Fruit fly (Drosophila melanogaster): ENCODE results near the gene CG33648.

CG33648 gene

dm6 chr2L:14500383-14500782 is 23.7 kb upstream of the CG33648 start (continued):
- TF ChIP-seq ash1 (GFP tag; optimal IDR thresholded peaks at IDR 0.05) (no peak), maf-S (GFP tag; optimal IDR thresholded peaks at IDR 0.05) (no peak), CG33557 (GFP tag; optimal IDR thresholded peaks at IDR 0.05) (no peak), CG17912 (GFP tag; optimal IDR thresholded peaks at IDR 0.05) (no peak), Abd-B (GFP tag; optimal IDR thresholded peaks at IDR 0.05) (peak; percentile 66), row (GFP tag; IDR thresholded peaks at IDR 0.05) (peak; percentile 80), Elba2 (GFP tag; optimal IDR thresholded peaks at IDR 0.05) (no peak), CG15269 (tag; optimal IDR thresholded peaks at IDR 0.05) (peak; percentile 60), Awh (GFP tag; IDR thresholded peaks at IDR 0.05) (0 out of 2 replicates have a peak, but pooled peaks have one; percentile 31), z (GFP tag; IDR thresholded peaks at IDR 0.05) (peak; percentile 35; the same call in 1 of the 3 replicates), ab (GFP tag; optimal IDR thresholded peaks at IDR 0.05) (peak; percentile 36), CG7357 (GFP tag; IDR thresholded peaks at IDR 0.05) (peak; percentile 73), CG43689 (GFP tag; IDR thresholded peaks at IDR 0.05) (0 out of 2 replicates have a peak, but pooled peaks have one; percentile 18), ham (GFP tag; IDR thresholded peaks at IDR 0.05) (no peak), Rx (GFP tag; IDR thresholded peaks at IDR 0.05) (peak; percentile 67), CG13123 (GFP tag; optimal IDR thresholded peaks at IDR 0.05) (no peak), CG17385 (GFP tag; optimal IDR thresholded peaks at IDR 0.05) (peak; percentile 50), CG16863 (GFP tag; optimal IDR thresholded peaks at IDR 0.05) (peak; percentile 34), nerfin-1 (tag; optimal IDR thresholded peaks at IDR 0.05) (peak; percentile 51), CG7372 (GFP tag; IDR thresholded peaks at IDR 0.05) (peak; percentile 65), CG3407 (GFP tag; optimal IDR thresholded peaks at IDR 0.05) (peak; percentile 59), Pdp1 (GFP tag; optimal IDR thresholded peaks at IDR 0.05) (peak in 1 of 2 experiments; percentile 3), repo (GFP tag; optimal IDR thresholded peaks at IDR 0.05) (no peak), NFAT (GFP tag; IDR thresholded peaks at IDR 0.05) (0 out of 2 replicates have a peak, but pooled peaks have one; percentile 4), Myb (GFP tag; optimal IDR thresholded peaks at IDR 0.05) (peak; percentile 42), ERR (GFP tag; optimal IDR thresholded peaks at IDR 0.05) (no peak), CG1792 (GFP tag; optimal IDR thresholded peaks at IDR 0.05) (no peak), Gug (GFP tag; IDR thresholded peaks at IDR 0.05) (peak; percentile 56; the same call in 3 of the 4 replicates), Fer1 (GFP tag; optimal IDR thresholded peaks at IDR 0.05) (peak; percentile 46), CG11085 (GFP tag; IDR thresholded peaks at IDR 0.05) (peak; percentile 60; the same call in 1 of the 2 replicates), CG4404 (GFP tag; IDR thresholded peaks at IDR 0.05) (peak; percentile 69), zfh2 (GFP tag; optimal IDR thresholded peaks at IDR 0.05) (peak; percentile 60), ci (GFP tag; IDR thresholded peaks at IDR 0.05) (peak; percentile 70; the same call in 2 of the 3 replicates), CkIIα-i1 (GFP tag; IDR thresholded peaks at IDR 0.05) (no peak), ranshi (GFP tag; IDR thresholded peaks at IDR 0.05) (peak; percentile 69), CG32772 (GFP tag; IDR thresholded peaks at IDR 0.05) (peak; percentile 74), gcm2 (GFP tag; optimal IDR thresholded peaks at IDR 0.05) (peak; percentile 56), D19B (GFP tag; optimal IDR thresholded peaks at IDR 0.05) (peak; percentile 88), HmgD (GFP tag; optimal IDR thresholded peaks at IDR 0.05) (no peak), dati (GFP tag; IDR thresholded peaks at IDR 0.05) (peak; percentile 2; the same call in 1 of the 2 replicates), dimm (GFP tag; IDR thresholded peaks at IDR 0.05) (0 out of 2 replicates have a peak, but pooled peaks have one; percentile 26), CG8281 (tag; optimal IDR thresholded peaks at IDR 0.05) (peak; percentile 30), sna (GFP tag; IDR thresholded peaks at IDR 0.05; ENCODE audit: partially characterized antibody) (no peak), Max (GFP tag; optimal IDR thresholded peaks at IDR 0.05) (no peak), CG4820 (GFP tag; optimal IDR thresholded peaks at IDR 0.05) (peak; percentile 35), CG30403 (GFP tag; optimal IDR thresholded peaks at IDR 0.05) (peak; percentile 82), CG11093 (GFP tag; IDR thresholded peaks at IDR 0.05) (peak; percentile 71; the same call in 2 of the 3 replicates), CG12659 (GFP tag; optimal IDR thresholded peaks at IDR 0.05) (peak; percentile 52), Atf6 (GFP tag; IDR thresholded peaks at IDR 0.05) (peak; percentile 31; the same call in 1 of the 2 replicates), mld (GFP tag; IDR thresholded peaks at IDR 0.05; ENCODE audit: partially characterized antibody) (no peak), pnt (GFP tag; optimal IDR thresholded peaks at IDR 0.05) (peak; percentile 55)

Measured in whole organism, embryonic.